Fruit fly (Drosophila melanogaster) whole organism, embryonic: ENCODE data around the gene Rpp30.
A peak's percentile ranks its signal among the peaks of the same experiment; 100 is the strongest.

Experiments used
- Antp ChIP-seq: fragments of 200-800 bp; sonication (Bioruptor generic); optimal IDR thresholded peaks from 3 replicates; lab custom pipeline; 2016; ENCODE audit warnings: missing biosample characterization, missing genetic modification characterization
- Atf-2 ChIP-seq: fragments of 200-800 bp; sonication (Bioruptor generic); optimal IDR thresholded peaks from 2 replicates; lab custom pipeline; 2016; ENCODE audit warnings: missing biosample characterization, missing genetic modification characterization
- Bdp1 ChIP-seq: fragments of 200-800 bp; sonication (Bioruptor generic); optimal IDR thresholded peaks from 3 replicates; lab custom pipeline; 2016; ENCODE audit warnings: missing biosample characterization, missing genetic modification characterization
- Bgb ChIP-seq: fragments of 200-800 bp; sonication (Bioruptor generic); IDR thresholded peaks from 2 replicates; pipeline ENCODE4 v1.3.6; 2022; ENCODE audit warnings: missing biosample characterization, missing genetic modification characterization; ENCODE audit not compliant: partially characterized antibody
- CG11695 ChIP-seq: fragments of 200-800 bp; sonication (Bioruptor generic); IDR thresholded peaks from 3 replicates; pipeline ENCODE4 v1.3.6; 2022; ENCODE audit warnings: missing biosample characterization, missing genetic modification characterization
- CG12942 ChIP-seq: fragments of 200-800 bp; sonication (Bioruptor generic); optimal IDR thresholded peaks from 3 replicates; lab custom pipeline; 2016; ENCODE audit warnings: missing biosample characterization, missing genetic modification characterization
- CG15269 ChIP-seq: fragments of 200-800 bp; sonication (Bioruptor generic); optimal IDR thresholded peaks from 2 replicates; lab custom pipeline; 2018; ENCODE audit warnings: missing biosample characterization, mild to moderate bottlenecking, missing genetic modification characterization, moderate library complexity
- CG15514 ChIP-seq: fragments of 200-800 bp; sonication (Bioruptor generic); optimal IDR thresholded peaks from 3 replicates; lab custom pipeline; 2017; ENCODE audit warnings: missing biosample characterization, missing genetic modification characterization, mild to moderate bottlenecking, moderate library complexity, missing genetic modification reagents
- CG18619 ChIP-seq: fragments of 200-800 bp; sonication (Bioruptor generic); optimal IDR thresholded peaks from 3 replicates; lab custom pipeline; 2017; ENCODE audit warnings: missing biosample characterization, mild to moderate bottlenecking, missing genetic modification characterization
- CG2712 ChIP-seq: fragments of 200-800 bp; optimal IDR thresholded peaks from 3 replicates; lab custom pipeline; 2019; ENCODE audit warnings: missing biosample characterization, mild to moderate bottlenecking, missing genetic modification characterization, moderate library complexity
- CG32767 ChIP-seq: fragments of 200-800 bp; sonication (Bioruptor generic); IDR thresholded peaks from 2 replicates; pipeline ENCODE4 v1.3.6; 2022; ENCODE audit warnings: missing biosample characterization, missing genetic modification characterization
- CG32772 ChIP-seq: fragments of 200-800 bp; sonication (Bioruptor generic); IDR thresholded peaks from 2 replicates; pipeline ENCODE4 v1.3.6; 2022; ENCODE audit warnings: missing biosample characterization, missing genetic modification characterization
- CG4820 ChIP-seq: fragments of 200-800 bp; sonication (Bioruptor generic); optimal IDR thresholded peaks from 3 replicates; lab custom pipeline; 2016; ENCODE audit warnings: missing biosample characterization, missing genetic modification characterization
- CG5245 ChIP-seq: fragments of 200-800 bp; sonication (Bioruptor generic); optimal IDR thresholded peaks from 3 replicates; lab custom pipeline; 2016; ENCODE audit warnings: missing biosample characterization, missing genetic modification characterization
- CG6175 ChIP-seq: fragments of 200-800 bp; sonication (Bioruptor generic); IDR thresholded peaks from 3 replicates; pipeline ENCODE4 v1.3.6; 2022; ENCODE audit warnings: missing biosample characterization, missing genetic modification characterization
- CG6272 ChIP-seq: fragments of 200-800 bp; sonication (Bioruptor generic); IDR thresholded peaks from 2 replicates; pipeline ENCODE4 v1.3.6; 2022; ENCODE audit warnings: missing biosample characterization, missing genetic modification characterization
- CG6689 ChIP-seq: fragments of 200-800 bp; sonication (Bioruptor generic); IDR thresholded peaks from 2 replicates; pipeline ENCODE4 v1.3.6; 2022; ENCODE audit warnings: missing biosample characterization, missing genetic modification characterization
- CG6854 ChIP-seq: fragments of 200-800 bp; sonication (Bioruptor generic); optimal IDR thresholded peaks from 3 replicates; lab custom pipeline; 2017; ENCODE audit warnings: missing biosample characterization, mild to moderate bottlenecking, missing genetic modification characterization
- CG7271 ChIP-seq: fragments of 200-800 bp; sonication (Bioruptor generic); optimal IDR thresholded peaks from 2 replicates; lab custom pipeline; 2018; ENCODE audit warnings: missing biosample characterization, mild to moderate bottlenecking, missing genetic modification characterization, moderate library complexity
- CG7357 ChIP-seq: fragments of 200-800 bp; sonication (Bioruptor generic); IDR thresholded peaks from 3 replicates; pipeline ENCODE4 v1.3.6; 2022; ENCODE audit warnings: missing biosample characterization, missing genetic modification characterization
- CG7372 ChIP-seq: fragments of 200-800 bp; sonication (Bioruptor generic); IDR thresholded peaks from 2 replicates; pipeline ENCODE4 v1.3.6; 2022; ENCODE audit warnings: missing biosample characterization, missing genetic modification characterization
- CG7556 ChIP-seq: fragments of 200-800 bp; sonication (Bioruptor generic); optimal IDR thresholded peaks from 2 replicates; lab custom pipeline; 2017; ENCODE audit warnings: missing biosample characterization, mild to moderate bottlenecking, missing genetic modification characterization
- CG9437 ChIP-seq: fragments of 200-800 bp; sonication (Bioruptor generic); optimal IDR thresholded peaks from 2 replicates; lab custom pipeline; 2018; ENCODE audit warnings: missing biosample characterization, mild to moderate bottlenecking, missing genetic modification characterization
- D ChIP-seq, 2 experiments: fragments of 200-800 bp in 1 of 2; fragments of >200 bp in 1 of 2; sonication (Bioruptor generic) in 1 of 2; optimal IDR thresholded peaks; 2 replicates in 1 of 2; 3 replicates in 1 of 2; lab custom pipeline; 2017; ENCODE audit warnings: mild to moderate bottlenecking in 1 of 2, missing biosample characterization in 1 of 2, missing genetic modification characterization in 1 of 2, missing genetic modification reagents in 1 of 2
- Dfd ChIP-seq, 2 experiments: fragments of >200 bp; optimal IDR thresholded peaks; 2 replicates each; lab custom pipeline; 2017; ENCODE audit warnings: missing biosample characterization in 2 of 2, missing genetic modification characterization in 2 of 2
- Dll ChIP-seq: fragments of 200-800 bp; sonication (Bioruptor generic); IDR thresholded peaks from 4 replicates; pipeline ENCODE4 v1.3.6; 2022; ENCODE audit warnings: missing biosample characterization, missing genetic modification characterization; ENCODE audit not compliant: partially characterized antibody
- Elba2 ChIP-seq: fragments of 200-800 bp; sonication (Bioruptor generic); optimal IDR thresholded peaks from 3 replicates; lab custom pipeline; 2016; ENCODE audit warnings: missing biosample characterization, missing genetic modification characterization
- Gug ChIP-seq: fragments of 200-800 bp; sonication (Bioruptor generic); IDR thresholded peaks from 4 replicates; pipeline ENCODE4 v1.3.6; 2022; ENCODE audit warnings: missing biosample characterization, missing genetic modification characterization
- HLH3B ChIP-seq: fragments of 200-800 bp; sonication (Bioruptor generic); IDR thresholded peaks from 2 replicates; pipeline ENCODE4 v1.3.6; 2022; ENCODE audit warnings: missing biosample characterization, missing genetic modification characterization
- HLH4C ChIP-seq: fragments of 200-800 bp; sonication (Bioruptor generic); IDR thresholded peaks from 3 replicates; pipeline ENCODE4 v1.3.6; 2022; ENCODE audit warnings: missing biosample characterization, missing genetic modification characterization; ENCODE audit not compliant: partially characterized antibody
- HLHmδ ChIP-seq: fragments of 200-800 bp; sonication (Bioruptor generic); optimal IDR thresholded peaks from 2 replicates; lab custom pipeline; 2018; ENCODE audit warnings: missing biosample characterization, mild to moderate bottlenecking, missing genetic modification characterization, moderate library complexity
- Hr39 ChIP-seq: fragments of >200 bp; optimal IDR thresholded peaks from 2 replicates; lab custom pipeline; 2017
- Lim3 ChIP-seq: fragments of 200-800 bp; sonication (Bioruptor generic); IDR thresholded peaks from 2 replicates; pipeline ENCODE4 v1.3.6; 2022; ENCODE audit warnings: missing biosample characterization, missing genetic modification characterization
- NFAT ChIP-seq: fragments of 200-800 bp; sonication (Bioruptor generic); IDR thresholded peaks from 2 replicates; pipeline ENCODE4 v1.3.6; 2022; ENCODE audit warnings: missing biosample characterization, missing genetic modification characterization
- Sry-β ChIP-seq: fragments of 200-800 bp; sonication (Bioruptor generic); optimal IDR thresholded peaks from 2 replicates; lab custom pipeline; 2018; ENCODE audit warnings: missing biosample characterization, mild to moderate bottlenecking, missing genetic modification characterization, moderate library complexity
- ase ChIP-seq: fragments of 200-800 bp; sonication (Bioruptor generic); IDR thresholded peaks from 3 replicates; pipeline ENCODE4 v1.3.6; 2022; ENCODE audit warnings: missing biosample characterization, missing genetic modification characterization
- bowl ChIP-seq: fragments of 200-800 bp; sonication (Bioruptor generic); IDR thresholded peaks from 2 replicates; pipeline ENCODE4 v1.3.6; 2022; ENCODE audit warnings: missing biosample characterization, missing genetic modification characterization
- chm ChIP-seq: fragments of 200-800 bp; sonication (Bioruptor generic); IDR thresholded peaks from 2 replicates; pipeline ENCODE4 v1.3.6; 2022; ENCODE audit warnings: missing biosample characterization, missing genetic modification characterization
- emc ChIP-seq: fragments of 200-800 bp; sonication (Bioruptor generic); optimal IDR thresholded peaks from 2 replicates; lab custom pipeline; 2016; ENCODE audit warnings: missing biosample characterization, missing genetic modification characterization
- gce ChIP-seq: fragments of 200-800 bp; sonication (Bioruptor generic); IDR thresholded peaks from 3 replicates; pipeline ENCODE4 v1.3.6; 2022; ENCODE audit warnings: missing biosample characterization, missing genetic modification characterization
- gro ChIP-seq: fragments of 200-800 bp; sonication (Bioruptor generic); optimal IDR thresholded peaks from 2 replicates; lab custom pipeline; 2016; ENCODE audit warnings: missing biosample characterization, missing genetic modification characterization
- her ChIP-seq: fragments of 200-800 bp; sonication (Bioruptor generic); optimal IDR thresholded peaks from 2 replicates; lab custom pipeline; 2016; ENCODE audit warnings: missing biosample characterization, missing genetic modification characterization
- inv ChIP-seq: fragments of 200-800 bp; sonication (Bioruptor generic); IDR thresholded peaks from 2 replicates; pipeline ENCODE4 v1.3.6; 2022; ENCODE audit warnings: missing biosample characterization, missing genetic modification characterization; ENCODE audit not compliant: partially characterized antibody
- lab ChIP-seq: fragments of 200-800 bp; sonication (Bioruptor generic); optimal IDR thresholded peaks from 3 replicates; lab custom pipeline; 2017; ENCODE audit warnings: missing biosample characterization, missing genetic modification characterization, mild to moderate bottlenecking, moderate library complexity, missing genetic modification reagents
- nau ChIP-seq: fragments of 200-800 bp; sonication (Bioruptor generic); optimal IDR thresholded peaks from 3 replicates; lab custom pipeline; 2017; ENCODE audit warnings: missing biosample characterization, mild to moderate bottlenecking, missing genetic modification characterization, missing genetic modification reagents
- onecut ChIP-seq: fragments of 200-800 bp; sonication (Bioruptor generic); IDR thresholded peaks from 2 replicates; pipeline ENCODE4 v1.3.6; 2022; ENCODE audit warnings: missing biosample characterization, missing genetic modification characterization
- pnt ChIP-seq: fragments of 200-800 bp; sonication (Bioruptor generic); optimal IDR thresholded peaks from 3 replicates; lab custom pipeline; 2016; ENCODE audit warnings: missing biosample characterization, missing genetic modification characterization
- pzg ChIP-seq: fragments of 200-800 bp; sonication (Bioruptor generic); optimal IDR thresholded peaks from 3 replicates; lab custom pipeline; 2018; ENCODE audit warnings: missing biosample characterization, mild to moderate bottlenecking, missing genetic modification characterization, moderate library complexity
- ranshi ChIP-seq: fragments of 200-800 bp; sonication (Bioruptor generic); IDR thresholded peaks from 2 replicates; pipeline ENCODE4 v1.3.6; 2022; ENCODE audit warnings: missing biosample characterization, missing genetic modification characterization
- seq ChIP-seq: fragments of 200-800 bp; sonication (Bioruptor generic); IDR thresholded peaks from 2 replicates; pipeline ENCODE4 v1.3.6; 2022; ENCODE audit warnings: missing biosample characterization, missing genetic modification characterization
- tgo ChIP-seq: fragments of 200-800 bp; sonication (Bioruptor generic); IDR thresholded peaks from 3 replicates; pipeline ENCODE4 v1.3.6; 2022; ENCODE audit warnings: missing biosample characterization, missing genetic modification characterization
- vfl ChIP-seq: fragments of 200-800 bp; sonication (Bioruptor generic); optimal IDR thresholded peaks from 2 replicates; lab custom pipeline; 2016; ENCODE audit warnings: missing biosample characterization, missing genetic modification characterization

Rpp30 gene

dm6 chr2L:285596-286023 is 33.4 kb upstream of the Rpp30 start (continued):
- TF ChIP-seq vfl (GFP tag; lab: Kevin White, UChicago) (peak; percentile 9), CG11695 (no peak), seq (peak; percentile 62; the same call in 1 of the 2 replicates), Gug (GFP tag; lab: Robert Waterston, UW) (no peak), CG15269 (peak; percentile 61), nau (GFP tag; lab: Kevin White, UChicago) (no peak), her (GFP tag; lab: Kevin White, UChicago) (peak; percentile 47), CG7372 (GFP tag; lab: Robert Waterston, UW) (peak; percentile 18; the same call in 1 of the 2 replicates), CG5245 (GFP tag; lab: Kevin White, UChicago) (peak; percentile 25), pzg (peak; percentile 80), Antp (peak; percentile 45), Bgb (GFP tag; lab: Robert Waterston, UW) (peak; percentile 53; the same call in 1 of the 2 replicates), CG2712 (tag; lab: Kevin White, UChicago) (peak; percentile 45), CG7357 (no peak), chm (peak; percentile 65), ase (no peak), bowl (GFP tag; lab: Robert Waterston, UW) (no peak), HLH4C (GFP tag; lab: Robert Waterston, UW) (no peak), gro (peak; percentile 59), tgo (GFP tag; lab: Robert Waterston, UW) (no peak), NFAT (peak; percentile 50; the same call in 1 of the 2 replicates), CG6272 (GFP tag; lab: Robert Waterston, UW) (no peak), CG9437 (GFP tag; lab: Kevin White, UChicago) (peak; percentile 18), HLH3B (GFP tag; lab: Robert Waterston, UW) (no peak), CG4820 (GFP tag; lab: Kevin White, UChicago) (peak; percentile 3), CG32767 (peak; percentile 65), D (optimal IDR thresholded peaks at IDR 0.05; lab: Kevin White, UChicago) (no peak), D (GFP tag; optimal IDR thresholded peaks at IDR 0.05; lab: Kevin White, UChicago) (peak; percentile 12), CG32772 (GFP tag; lab: Robert Waterston, UW) (no peak), gce (GFP tag; lab: Robert Waterston, UW) (no peak), Sry-β (peak; percentile 6), CG6854 (GFP tag; lab: Kevin White, UChicago) (peak; percentile 55), CG6689 (GFP tag; lab: Robert Waterston, UW) (peak; percentile 83), onecut (peak; percentile 91), inv (GFP tag; lab: Robert Waterston, UW) (no peak), CG18619 (GFP tag; lab: Kevin White, UChicago) (peak; percentile 13), ranshi (GFP tag; lab: Robert Waterston, UW) (peak; percentile 39; the same call in 1 of the 2 replicates), HLHmδ (GFP tag; lab: Kevin White, UChicago) (peak; percentile 92), Lim3 (GFP tag; lab: Robert Waterston, UW) (no peak), Dll (GFP tag; lab: Robert Waterston, UW) (no peak), pnt (GFP tag; lab: Kevin White, UChicago) (peak; percentile 1), Hr39 (lab: Kevin White, UChicago) (no peak), CG7271 (tag; lab: Kevin White, UChicago) (no peak), CG6175 (GFP tag; lab: Robert Waterston, UW) (no peak), Bdp1 (GFP tag; lab: Kevin White, UChicago) (peak; percentile 38), emc (GFP tag; lab: Kevin White, UChicago) (no peak), CG15514 (GFP tag; lab: Kevin White, UChicago) (peak; percentile 97), CG12942 (no peak), Elba2 (GFP tag; lab: Kevin White, UChicago) (no peak), Atf-2 (peak; percentile 8), CG7556 (GFP tag; lab: Kevin White, UChicago) (peak; percentile 43), lab (GFP tag; lab: Kevin White, UChicago) (no peak), Dfd (GFP tag; optimal IDR thresholded peaks at IDR 0.05; lab: Kevin White, UChicago) (no peak)
